Fruit fly (Drosophila melanogaster) whole organism, adult: Measurements from ENCODE around the gene CG5781.
A peak's percentile ranks its signal among the peaks of the same experiment; 100 is the strongest.

ENCODE experiments used
- CG11617 ChIP-seq: fragments of 200-800 bp; sonication (Bioruptor generic); optimal IDR thresholded peaks from 2 replicates; lab custom pipeline; 2017; ENCODE audit warnings: mild to moderate bottlenecking, missing biosample characterization, missing genetic modification reagents, missing genetic modification characterization
- CG12768 ChIP-seq: fragments of 200-800 bp; sonication (Bioruptor generic); optimal IDR thresholded peaks from 2 replicates; lab custom pipeline; 2017; ENCODE audit warnings: missing biosample characterization, missing genetic modification characterization, mild to moderate bottlenecking, moderate library complexity, missing genetic modification reagents
- CG14711 ChIP-seq: fragments of 200-800 bp; sonication (Bioruptor generic); optimal IDR thresholded peaks from 2 replicates; lab custom pipeline; 2018; ENCODE audit warnings: missing biosample characterization, mild to moderate bottlenecking, missing genetic modification characterization, moderate library complexity
- CG1620 ChIP-seq: fragments of 200-800 bp; sonication (Bioruptor generic); optimal IDR thresholded peaks from 2 replicates; lab custom pipeline; 2016; ENCODE audit warnings: missing biosample characterization, missing genetic modification characterization
- CG33017 ChIP-seq: fragments of 200-800 bp; sonication (Bioruptor generic); optimal IDR thresholded peaks from 2 replicates; lab custom pipeline; 2018; ENCODE audit warnings: missing biosample characterization, mild to moderate bottlenecking, missing genetic modification characterization, moderate library complexity
- CG5204 ChIP-seq: fragments of 200-800 bp; sonication (Bioruptor generic); optimal IDR thresholded peaks from 2 replicates; lab custom pipeline; 2016; ENCODE audit warnings: missing biosample characterization, missing genetic modification characterization
- CG7045 ChIP-seq: fragments of 200-800 bp; sonication (Bioruptor generic); optimal IDR thresholded peaks from 2 replicates; lab custom pipeline; 2017; ENCODE audit warnings: missing biosample characterization, mild to moderate bottlenecking, missing genetic modification characterization
- CG7101 ChIP-seq: fragments of 200-800 bp; sonication (Bioruptor generic); optimal IDR thresholded peaks from 2 replicates; lab custom pipeline; 2018; ENCODE audit warnings: missing biosample characterization, mild to moderate bottlenecking, missing genetic modification characterization, moderate library complexity
- Clk ChIP-seq: fragments of 200-800 bp; sonication (Bioruptor generic); optimal IDR thresholded peaks from 2 replicates; lab custom pipeline; 2017; ENCODE audit warnings: missing biosample characterization, missing genetic modification characterization
- Crg-1 ChIP-seq: fragments of 200-800 bp; sonication (Bioruptor generic); optimal IDR thresholded peaks from 2 replicates; lab custom pipeline; 2016; ENCODE audit warnings: missing biosample characterization, missing genetic modification characterization
- Hr96 ChIP-seq: fragments of 200-800 bp; sonication (Bioruptor generic); optimal IDR thresholded peaks from 2 replicates; lab custom pipeline; 2016; ENCODE audit warnings: missing biosample characterization, missing genetic modification characterization
- Mnt ChIP-seq: fragments of 200-800 bp; sonication (Bioruptor generic); optimal IDR thresholded peaks from 2 replicates; lab custom pipeline; 2016; ENCODE audit warnings: missing biosample characterization, mild to moderate bottlenecking, missing genetic modification characterization
- bab1 ChIP-seq: fragments of 200-800 bp; sonication (Bioruptor generic); optimal IDR thresholded peaks from 3 replicates; lab custom pipeline; 2019; ENCODE audit warnings: missing biosample characterization, mild to moderate bottlenecking, missing genetic modification characterization, moderate library complexity
- cic ChIP-seq: fragments of 200-800 bp; sonication (Bioruptor generic); optimal IDR thresholded peaks from 2 replicates; lab custom pipeline; 2017; ENCODE audit warnings: missing biosample characterization, mild to moderate bottlenecking, missing genetic modification characterization, moderate library complexity
- cnc ChIP-seq, 2 experiments: fragments of >200 bp; optimal IDR thresholded peaks; 2 replicates each; lab custom pipeline; 2017
- kay ChIP-seq: fragments of 200-800 bp; sonication (Bioruptor generic); peaks from one replicate; lab custom pipeline; 2016; ENCODE audit warnings: missing biosample characterization, missing genetic modification characterization, borderline replicate concordance
- ovo ChIP-seq: fragments of 200-800 bp; sonication (Bioruptor generic); optimal IDR thresholded peaks from 2 replicates; lab custom pipeline; 2016; ENCODE audit warnings: missing biosample characterization, missing genetic modification characterization
- pad ChIP-seq: fragments of 200-800 bp; sonication (Bioruptor generic); optimal IDR thresholded peaks from 3 replicates; lab custom pipeline; 2017; ENCODE audit warnings: missing biosample characterization, missing genetic modification characterization, mild to moderate bottlenecking, moderate library complexity, missing genetic modification reagents
- tj ChIP-seq: fragments of 200-800 bp; sonication (Bioruptor generic); optimal IDR thresholded peaks from 3 replicates; lab custom pipeline; 2017; ENCODE audit warnings: missing biosample characterization, mild to moderate bottlenecking, missing genetic modification characterization, moderate library complexity
- toe ChIP-seq: fragments of 200-800 bp; sonication (Bioruptor generic); optimal IDR thresholded peaks from 2 replicates; lab custom pipeline; 2016; ENCODE audit warnings: missing biosample characterization, missing genetic modification characterization

Gene CG5781

DNA sequence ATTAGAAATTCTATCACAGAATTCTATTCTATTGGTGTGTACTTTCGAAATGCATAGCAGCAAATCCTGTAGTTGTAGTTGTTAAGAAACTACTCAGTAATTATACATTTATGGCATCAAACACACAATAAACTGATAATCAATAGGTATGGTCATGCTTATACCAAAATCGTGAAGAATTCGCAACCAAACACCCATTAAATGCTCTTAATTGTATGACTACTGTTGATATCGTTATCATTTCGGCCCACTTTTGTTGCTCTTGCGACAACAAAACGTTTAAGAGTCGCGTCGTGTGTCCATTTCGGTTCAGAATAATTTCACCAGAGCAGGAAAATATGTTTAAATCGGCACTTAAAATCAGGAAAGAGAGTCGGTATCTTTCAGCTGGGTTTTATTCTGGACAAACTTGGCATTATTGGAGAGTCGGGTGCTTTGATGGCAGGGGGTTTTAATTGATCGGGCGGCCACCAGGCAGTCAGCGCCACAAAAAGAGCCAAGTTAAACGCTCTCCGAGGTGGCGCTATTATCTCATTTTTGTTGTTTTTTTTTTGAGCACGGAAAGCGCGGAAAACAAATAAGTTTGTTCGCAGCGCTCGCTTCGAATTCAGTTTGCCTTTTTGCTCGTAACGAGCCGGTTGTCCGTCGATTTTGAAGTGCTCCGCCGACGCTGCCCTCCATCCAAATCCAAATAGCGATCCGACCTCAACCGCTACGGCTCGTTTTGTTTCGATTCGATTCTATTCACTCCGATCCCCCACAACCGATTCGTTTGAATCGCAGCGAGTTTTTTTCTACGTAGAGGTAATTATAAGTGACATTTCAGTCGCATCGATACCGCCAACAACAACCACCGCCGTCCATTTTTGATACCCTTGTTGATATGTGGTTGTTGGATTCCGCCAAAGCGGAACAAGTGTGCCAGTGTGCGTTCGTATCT, 21.6 kb upstream of the CG5781 start, which contains the start of gene MRP:
Gene MRP, plus strand, starts transcription at position 609 of the 940 bp plus-strand sequence.
- TF ChIP-seq CG5204 (GFP tag; lab: Kevin White, UChicago) (no peak), CG33017 (tag; lab: Kevin White, UChicago) (peak; percentile 19), Mnt (GFP tag; lab: Kevin White, UChicago) (peak; percentile 36), bab1 (peak; percentile 6), CG7045 (peak; percentile 39), ovo (GFP tag; lab: Kevin White, UChicago) (no peak), tj (peak; percentile 17), cic (GFP tag; lab: Kevin White, UChicago) (peak; percentile 19)

- TF ChIP-seq ovo (GFP tag; lab: Kevin White, UChicago) (no peak), CG7045 (no peak), CG33017 (tag; lab: Kevin White, UChicago) (no peak), Hr96 (GFP tag; lab: Kevin White, UChicago) (no peak), toe (no peak), CG5204 (GFP tag; lab: Kevin White, UChicago) (no peak), tj (no peak), Clk (GFP tag; lab: Kevin White, UChicago) (no peak), CG7101 (tag; lab: Kevin White, UChicago) (no peak)
Observed at dm6 chr2L:12712852-12713251, 15.7 kb upstream of the CG5781 start, which contains the start of gene CG5787. TSS of gene CG5787 (minus strand) at chr2L:12712952.

- TF ChIP-seq CG14711 (tag; lab: Kevin White, UChicago) (peak; percentile 42), tj (no peak)
Observed at dm6 chr2L:12712255-12712654, 15.1 kb upstream of the CG5781 start.

dm6 chr2L:12708576-12708975, 11.5 kb upstream of the CG5781 start:
- TF ChIP-seq CG5204 (GFP tag; lab: Kevin White, UChicago) (no peak), cnc (optimal IDR thresholded peaks at IDR 0.05; lab: Kevin White, UChicago) (no peak), Mnt (GFP tag; lab: Kevin White, UChicago) (no peak), bab1 (no peak), tj (no peak), toe (no peak), CG7045 (no peak), Hr96 (GFP tag; lab: Kevin White, UChicago) (no peak), Crg-1 (GFP tag; lab: Kevin White, UChicago) (no peak), CG12768 (no peak), CG33017 (tag; lab: Kevin White, UChicago) (no peak)

dm6 chr2L:12707540-12707939, 10.4 kb upstream of the CG5781 start, which contains the start of the genes CG6180 and CG15484:
TSS of gene CG6180 (plus strand) at chr2L:12707661.
TSS of gene CG15484 (minus strand) at chr2L:12707711.
- TF ChIP-seq CG5204 (GFP tag; lab: Kevin White, UChicago) (no peak), CG14711 (tag; lab: Kevin White, UChicago) (peak; percentile 20), CG7045 (no peak), bab1 (peak; percentile 24), cnc (optimal IDR thresholded peaks at IDR 0.05; lab: Kevin White, UChicago) (no peak)

DNA sequence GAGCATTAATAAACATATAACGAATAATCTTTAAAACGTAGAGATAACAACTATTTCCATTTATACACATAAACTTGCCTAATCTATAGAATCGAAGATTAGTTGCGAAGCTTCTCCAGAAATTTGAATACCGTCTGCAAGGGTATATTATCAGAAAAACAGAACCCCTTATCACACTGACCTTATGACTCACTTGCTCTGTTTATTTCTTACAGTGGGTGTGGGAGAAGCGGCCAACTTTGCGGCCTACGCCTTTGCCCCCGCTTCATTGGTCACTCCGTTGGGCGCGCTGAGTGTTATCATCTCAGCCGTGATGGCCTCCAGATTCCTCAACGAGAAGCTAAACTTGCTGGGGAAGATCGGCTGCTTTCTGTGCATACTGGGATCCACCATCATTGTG, 8.3 kb upstream of the CG5781 start:
- TF ChIP-seq CG33017 (tag; lab: Kevin White, UChicago) (no peak), CG5204 (GFP tag; lab: Kevin White, UChicago) (no peak), toe (no peak), Hr96 (GFP tag; lab: Kevin White, UChicago) (no peak), Mnt (GFP tag; lab: Kevin White, UChicago) (no peak), cnc (optimal IDR thresholded peaks at IDR 0.05; lab: Kevin White, UChicago) (no peak), cic (GFP tag; lab: Kevin White, UChicago) (no peak), bab1 (no peak), pad (no peak), Crg-1 (GFP tag; lab: Kevin White, UChicago) (no peak), CG7101 (tag; lab: Kevin White, UChicago) (no peak), CG14711 (tag; lab: Kevin White, UChicago) (no peak), tj (no peak), CG1620 (GFP tag; lab: Kevin White, UChicago) (no peak), Clk (GFP tag; lab: Kevin White, UChicago) (no peak), CG11617 (GFP tag; lab: Kevin White, UChicago) (no peak), CG7045 (no peak), ovo (GFP tag; lab: Kevin White, UChicago) (no peak), CG12768 (no peak)

DNA sequence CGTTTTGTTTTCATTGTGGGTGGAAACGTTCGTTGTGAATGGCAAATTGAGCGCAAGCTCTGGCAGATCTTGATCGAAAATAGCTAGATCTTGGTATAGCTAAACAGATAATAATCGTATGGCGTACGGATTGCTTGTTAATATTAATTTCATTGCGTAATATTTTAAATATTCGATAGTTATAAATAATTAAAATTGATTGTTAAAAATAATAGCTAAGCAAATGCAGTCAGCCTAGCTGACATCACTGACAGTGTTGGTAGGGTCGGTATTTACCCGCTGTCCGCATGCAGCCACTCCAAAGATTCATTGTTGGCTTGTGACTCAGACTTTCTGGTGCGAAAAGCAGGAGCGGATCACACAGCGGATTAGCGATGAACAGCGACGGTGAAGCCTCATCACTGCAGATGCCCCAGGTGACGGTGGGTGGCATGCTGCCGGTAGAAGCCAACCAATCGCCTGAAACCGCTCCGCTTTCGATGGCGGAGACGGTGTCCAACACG, 7.3 kb upstream of the CG5781 start, which contains the start of the genes CG5776 and spict:
Gene CG5776, minus strand, starts transcription at position 34 of the 503 bp plus-strand sequence.
Gene spict, plus strand, starts transcription at position 308 of the 503 bp plus-strand sequence.
- no peak for TF ChIP-seq cic (GFP tag; lab: Kevin White, UChicago)
- peak; percentile 72 for TF ChIP-seq CG11617 (GFP tag; lab: Kevin White, UChicago)
- TF ChIP-seq cnc (optimal IDR thresholded peaks at IDR 0.05; lab: Kevin White, UChicago), result no peak
- peak; percentile 20 for TF ChIP-seq Clk (GFP tag; lab: Kevin White, UChicago)
- TF ChIP-seq CG7101 (tag; lab: Kevin White, UChicago), result peak; percentile 79
- peak; percentile 80 for TF ChIP-seq Mnt (GFP tag; lab: Kevin White, UChicago)
- peak; percentile 44 for TF ChIP-seq Crg-1 (GFP tag; lab: Kevin White, UChicago)
- TF ChIP-seq bab1, result peak; percentile 77
- TF ChIP-seq CG14711 (tag; lab: Kevin White, UChicago), result peak; percentile 64
- TF ChIP-seq CG12768, result peak; percentile 58
- peak; percentile 18 for TF ChIP-seq Hr96 (GFP tag; lab: Kevin White, UChicago)
- TF ChIP-seq CG5204 (GFP tag; lab: Kevin White, UChicago), result no peak
- TF ChIP-seq toe, result peak; percentile 41
- TF ChIP-seq ovo (GFP tag; lab: Kevin White, UChicago), result peak; percentile 25
- TF ChIP-seq CG33017 (tag; lab: Kevin White, UChicago), result peak; percentile 72
- peak; percentile 25 for TF ChIP-seq tj
- no peak for TF ChIP-seq kay
- TF ChIP-seq CG7045, result peak; percentile 59
- peak; percentile 68 for TF ChIP-seq CG1620 (GFP tag; lab: Kevin White, UChicago)
- peak; percentile 56 for TF ChIP-seq pad
